Fruit fly (Drosophila melanogaster): ENCODE data around the gene TrpA1.

The TrpA1 gene

dm6 chr3L:8924417-8924913, 19.5 kb upstream of the TrpA1 start (continued):
- no peak for TF ChIP-seq CG6276 (GFP tag; optimal IDR thresholded peaks at IDR 0.05)
- TF ChIP-seq CG11762 (GFP tag; optimal IDR thresholded peaks at IDR 0.05; ENCODE audit: insufficient read depth): no peak
- peak; percentile 28 for TF ChIP-seq Smox (GFP tag; optimal IDR thresholded peaks at IDR 0.05)
- TF ChIP-seq CG16779 (tag; optimal IDR thresholded peaks at IDR 0.05): no peak
- no peak for TF ChIP-seq Ets21C (GFP tag; optimal IDR thresholded peaks at IDR 0.05)
- no peak for TF ChIP-seq CG10631 (GFP tag; optimal IDR thresholded peaks at IDR 0.05)
- TF ChIP-seq fd59A (GFP tag; optimal IDR thresholded peaks at IDR 0.05): no peak
- TF ChIP-seq fkh (GFP tag; optimal IDR thresholded peaks at IDR 0.05): no peak
- TF ChIP-seq net (GFP tag; optimal IDR thresholded peaks at IDR 0.05): no peak
- no peak for TF ChIP-seq dac (GFP tag; optimal IDR thresholded peaks at IDR 0.05)
- TF ChIP-seq CG6854 (GFP tag; optimal IDR thresholded peaks at IDR 0.05): no peak

dm6 chr3L:8920710-8921109, 15.7 kb upstream of the TrpA1 start:
- TF ChIP-seq CG7368 (GFP tag; optimal IDR thresholded peaks at IDR 0.05): peak; percentile 47
- TF ChIP-seq dac (GFP tag; optimal IDR thresholded peaks at IDR 0.05): peak; percentile 80
- TF ChIP-seq pdm3 (GFP tag; optimal IDR thresholded peaks at IDR 0.05): peak; percentile 72
- TF ChIP-seq Hr4 (GFP tag; optimal IDR thresholded peaks at IDR 0.05): peak; percentile 95
- TF ChIP-seq CG32006 (GFP tag; optimal IDR thresholded peaks at IDR 0.05): peak; percentile 92
- peak; percentile 93 for TF ChIP-seq Eip78C (GFP tag)
- TF ChIP-seq CG15336 (GFP tag; IDR thresholded peaks at IDR 0.05): peak; percentile 94
- no peak for TF ChIP-seq vri (GFP tag; optimal IDR thresholded peaks at IDR 0.05)
- TF ChIP-seq Sox14 (GFP tag; optimal IDR thresholded peaks at IDR 0.05): peak; percentile 63
- peak; percentile 87 for TF ChIP-seq Lpt (GFP tag; optimal IDR thresholded peaks at IDR 0.05)
- peak; percentile 37 for TF ChIP-seq Ets96B (tag; optimal IDR thresholded peaks at IDR 0.05)
- TF ChIP-seq CG11902 (GFP tag; optimal IDR thresholded peaks at IDR 0.05): peak; percentile 2
- TF ChIP-seq lz (GFP tag; optimal IDR thresholded peaks at IDR 0.05): peak; percentile 26
- TF ChIP-seq CG10631 (GFP tag; optimal IDR thresholded peaks at IDR 0.05): peak; percentile 70
- TF ChIP-seq dsx (GFP tag; optimal IDR thresholded peaks at IDR 0.05; ENCODE audit: poor library complexity, severe bottlenecking): peak; percentile 16
- peak; percentile 43 for TF ChIP-seq CG34406 (GFP tag; optimal IDR thresholded peaks at IDR 0.05)
- TF ChIP-seq Smox (GFP tag; optimal IDR thresholded peaks at IDR 0.05): no peak
- no peak for TF ChIP-seq topi (GFP tag; optimal IDR thresholded peaks at IDR 0.05)
- no peak for TF ChIP-seq CG6854 (GFP tag; optimal IDR thresholded peaks at IDR 0.05)
- TF ChIP-seq Ets21C (GFP tag; optimal IDR thresholded peaks at IDR 0.05): no peak
- TF ChIP-seq CG11762 (GFP tag; optimal IDR thresholded peaks at IDR 0.05; ENCODE audit: insufficient read depth): peak; percentile 56
- peak; percentile 31 for TF ChIP-seq fd59A (GFP tag; optimal IDR thresholded peaks at IDR 0.05)
- peak; percentile 90 for TF ChIP-seq CG6276 (GFP tag; optimal IDR thresholded peaks at IDR 0.05)
- TF ChIP-seq achi (GFP tag; optimal IDR thresholded peaks at IDR 0.05): peak; percentile 76
- peak; percentile 38 for TF ChIP-seq CG1621 (tag; optimal IDR thresholded peaks at IDR 0.05)
- peak; percentile 37 for TF ChIP-seq Sox15 (GFP tag; optimal IDR thresholded peaks at IDR 0.05)
- peak; percentile 70 for TF ChIP-seq Eip75B (GFP tag; optimal IDR thresholded peaks at IDR 0.05)
- TF ChIP-seq CG8119 (GFP tag; IDR thresholded peaks at IDR 0.05): peak; percentile 94
- peak; percentile 10 for TF ChIP-seq CG6808 (GFP tag; optimal IDR thresholded peaks at IDR 0.05)
- peak; percentile 35 for TF ChIP-seq esn (GFP tag; optimal IDR thresholded peaks at IDR 0.05)
- TF ChIP-seq eg (GFP tag; IDR thresholded peaks at IDR 0.05): peak; percentile 96
- peak; percentile 30 for TF ChIP-seq Hr39 (GFP tag; optimal IDR thresholded peaks at IDR 0.05)
- TF ChIP-seq ss (GFP tag; optimal IDR thresholded peaks at IDR 0.05): peak in 1 of 2 experiments; percentile 37
- TF ChIP-seq Eip93F (GFP tag; optimal IDR thresholded peaks at IDR 0.05): no peak
- no peak for TF ChIP-seq fkh (GFP tag; optimal IDR thresholded peaks at IDR 0.05)
- peak; percentile 71; the same call in 1 of the 2 replicates for TF ChIP-seq CG11294 (GFP tag; IDR thresholded peaks at IDR 0.05)
- TF ChIP-seq salr (GFP tag; optimal IDR thresholded peaks at IDR 0.05): peak; percentile 28 to 66
- peak; percentile 51 for TF ChIP-seq CG10669 (GFP tag; optimal IDR thresholded peaks at IDR 0.05)
- peak; percentile 33 for TF ChIP-seq spab (GFP tag; optimal IDR thresholded peaks at IDR 0.05)
- TF ChIP-seq cyc (GFP tag; optimal IDR thresholded peaks at IDR 0.05): peak; percentile 9
- TF ChIP-seq acj6 (GFP tag; optimal IDR thresholded peaks at IDR 0.05): peak; percentile 70
- peak; percentile 74 for TF ChIP-seq OdsH (GFP tag; optimal IDR thresholded peaks at IDR 0.05)
- TF ChIP-seq CG9139 (GFP tag; optimal IDR thresholded peaks at IDR 0.05): no peak
- TF ChIP-seq CG6163 (GFP tag; IDR thresholded peaks at IDR 0.05): peak; percentile 90
- no peak for TF ChIP-seq fd85E (GFP tag; optimal IDR thresholded peaks at IDR 0.05)
- peak; percentile 44 for TF ChIP-seq CG8632 (GFP tag; optimal IDR thresholded peaks at IDR 0.05)
- peak; percentile 77 for TF ChIP-seq net (GFP tag; optimal IDR thresholded peaks at IDR 0.05)
